Fruit fly (Drosophila melanogaster): Measurements from ENCODE around the gene CG12990.

Gene CG12990

dm6 chrX:17682745-17683505, 11.2 kb upstream of the CG12990 start:
- TF ChIP-seq CG6792 (GFP tag; optimal IDR thresholded peaks at IDR 0.05) (peak; percentile 96), fd85E (GFP tag; optimal IDR thresholded peaks at IDR 0.05) (peak; percentile 76), CG11294 (GFP tag; IDR thresholded peaks at IDR 0.05) (peak; percentile 89), topi (GFP tag; optimal IDR thresholded peaks at IDR 0.05) (peak; percentile 96), Gug (GFP tag; IDR thresholded peaks at IDR 0.05) (peak; percentile 93), svp (GFP tag) (peak; percentile 97), CG11762 (GFP tag; optimal IDR thresholded peaks at IDR 0.05; ENCODE audit: insufficient read depth) (peak; percentile 91), spab (GFP tag; optimal IDR thresholded peaks at IDR 0.05) (peak; percentile 89), Hr4 (GFP tag; optimal IDR thresholded peaks at IDR 0.05) (peak; percentile 93), CG34406 (GFP tag; optimal IDR thresholded peaks at IDR 0.05) (peak; percentile 94), CG6276 (GFP tag; optimal IDR thresholded peaks at IDR 0.05) (peak; percentile 93), Hr39 (GFP tag; optimal IDR thresholded peaks at IDR 0.05) (peak; percentile 90), Eip75B (GFP tag; optimal IDR thresholded peaks at IDR 0.05) (peak; percentile 95), CG3919 (GFP tag; optimal IDR thresholded peaks at IDR 0.05) (peak; percentile 96), Hr38 (GFP tag; optimal IDR thresholded peaks at IDR 0.05) (no peak), cyc (GFP tag; optimal IDR thresholded peaks at IDR 0.05) (peak; percentile 91), OdsH (GFP tag; optimal IDR thresholded peaks at IDR 0.05) (peak; percentile 94), lz (GFP tag; optimal IDR thresholded peaks at IDR 0.05) (peak; percentile 94), CG7368 (GFP tag; optimal IDR thresholded peaks at IDR 0.05) (peak; percentile 88), Sox102F (GFP tag; optimal IDR thresholded peaks at IDR 0.05) (peak; percentile 90), Smox (GFP tag; optimal IDR thresholded peaks at IDR 0.05) (peak; percentile 95), CG4318 (GFP tag; optimal IDR thresholded peaks at IDR 0.05) (peak; percentile 84), acj6 (GFP tag; optimal IDR thresholded peaks at IDR 0.05) (peak; percentile 93), Lpt (GFP tag; optimal IDR thresholded peaks at IDR 0.05) (peak; percentile 94), Eip78C (GFP tag) (peak; percentile 99), CG6808 (GFP tag; optimal IDR thresholded peaks at IDR 0.05) (peak; percentile 94), CG31627 (GFP tag; optimal IDR thresholded peaks at IDR 0.05) (peak; percentile 91), CG8632 (GFP tag; optimal IDR thresholded peaks at IDR 0.05) (peak; percentile 92), CG10669 (GFP tag; optimal IDR thresholded peaks at IDR 0.05) (peak; percentile 89), dsx (GFP tag; optimal IDR thresholded peaks at IDR 0.05; ENCODE audit: poor library complexity, severe bottlenecking) (peak; percentile 99), CG16779 (tag; optimal IDR thresholded peaks at IDR 0.05) (peak; percentile 91), CG11902 (GFP tag; optimal IDR thresholded peaks at IDR 0.05) (peak; percentile 79), esn (GFP tag; optimal IDR thresholded peaks at IDR 0.05) (peak; percentile 97), CG1621 (tag; optimal IDR thresholded peaks at IDR 0.05) (peak; percentile 86), net (GFP tag; optimal IDR thresholded peaks at IDR 0.05) (peak; percentile 96), Ets96B (tag; optimal IDR thresholded peaks at IDR 0.05) (peak; percentile 85), Eip93F (GFP tag; optimal IDR thresholded peaks at IDR 0.05) (peak; percentile 92), eg (GFP tag; IDR thresholded peaks at IDR 0.05) (peak; percentile 96), Blimp-1 (GFP tag; optimal IDR thresholded peaks at IDR 0.05) (peak; percentile 80), CG6854 (GFP tag; optimal IDR thresholded peaks at IDR 0.05) (peak; percentile 92), CG32006 (GFP tag; optimal IDR thresholded peaks at IDR 0.05) (peak; percentile 95), CG9139 (GFP tag; optimal IDR thresholded peaks at IDR 0.05) (peak; percentile 90), dac (GFP tag; optimal IDR thresholded peaks at IDR 0.05) (peak; percentile 85), CG10631 (GFP tag; optimal IDR thresholded peaks at IDR 0.05) (peak; percentile 95), fd59A (GFP tag; optimal IDR thresholded peaks at IDR 0.05) (peak; percentile 84), vri (GFP tag; optimal IDR thresholded peaks at IDR 0.05) (peak; percentile 88), Sox14 (GFP tag; optimal IDR thresholded peaks at IDR 0.05) (peak; percentile 92), pdm3 (GFP tag; optimal IDR thresholded peaks at IDR 0.05) (peak; percentile 95), Ets21C (GFP tag; optimal IDR thresholded peaks at IDR 0.05) (peak; percentile 81), achi (GFP tag; optimal IDR thresholded peaks at IDR 0.05) (peak; percentile 92)

Measured in whole organism, prepupa.